Worm (Caenorhabditis elegans): Measurements from ENCODE around the gene rnp-4.

The rnp-4 gene

DNA sequence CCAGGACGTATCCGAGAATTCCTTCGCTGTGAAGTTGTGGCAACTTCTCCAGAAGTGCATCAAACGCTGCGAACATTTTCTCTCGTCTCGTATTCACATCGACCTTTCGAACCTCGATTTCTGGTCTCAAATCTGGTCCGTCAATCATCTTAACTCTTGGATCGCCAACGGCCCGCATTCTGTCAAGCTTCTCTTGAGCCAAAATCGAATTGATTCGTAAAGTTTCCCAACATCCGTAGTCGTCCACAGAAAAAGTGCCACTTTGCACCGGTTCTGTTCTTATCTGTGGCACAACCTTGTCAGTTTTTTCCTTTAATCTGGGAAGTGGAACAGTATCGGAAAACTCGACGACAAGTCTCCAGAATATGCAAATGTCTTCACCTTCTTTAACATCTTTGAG is 29.2 kb downstream of the rnp-4 start:
- TF ChIP-seq nhr-28 (tag; optimal IDR thresholded peaks at IDR 0.05) = no peak
- no peak for TF ChIP-seq nhr-76 (tag; optimal IDR thresholded peaks at IDR 0.05)
- TF ChIP-seq cnd-1 (tag; optimal IDR thresholded peaks at IDR 0.05) = no peak
- TF ChIP-seq blmp-1 (tag; optimal IDR thresholded peaks at IDR 0.05) = no peak
- no peak for TF ChIP-seq elt-3 (tag; optimal IDR thresholded peaks at IDR 0.05)
- no peak for TF ChIP-seq mep-1 (tag; optimal IDR thresholded peaks at IDR 0.05)
- TF ChIP-seq hlh-1 (tag; optimal IDR thresholded peaks at IDR 0.05) = no peak
- no peak for TF ChIP-seq mab-5 (tag; optimal IDR thresholded peaks at IDR 0.05)
- TF ChIP-seq zip-8 (tag; optimal IDR thresholded peaks at IDR 0.05) = no peak
- no peak for TF ChIP-seq ztf-11 (tag; optimal IDR thresholded peaks at IDR 0.05)
- no peak for TF ChIP-seq unc-39 (tag; optimal IDR thresholded peaks at IDR 0.05)
- TF ChIP-seq ceh-83 (GFP tag; optimal IDR thresholded peaks at IDR 0.05) = no peak
- no peak for TF ChIP-seq bed-3 (GFP tag; optimal IDR thresholded peaks at IDR 0.05)
- no peak for TF ChIP-seq sptf-1 (tag; optimal IDR thresholded peaks at IDR 0.05)
- no peak for TF ChIP-seq lin-13 (tag; optimal IDR thresholded peaks at IDR 0.05)
- no peak for TF ChIP-seq mls-2 (tag; optimal IDR thresholded peaks at IDR 0.05)

DNA sequence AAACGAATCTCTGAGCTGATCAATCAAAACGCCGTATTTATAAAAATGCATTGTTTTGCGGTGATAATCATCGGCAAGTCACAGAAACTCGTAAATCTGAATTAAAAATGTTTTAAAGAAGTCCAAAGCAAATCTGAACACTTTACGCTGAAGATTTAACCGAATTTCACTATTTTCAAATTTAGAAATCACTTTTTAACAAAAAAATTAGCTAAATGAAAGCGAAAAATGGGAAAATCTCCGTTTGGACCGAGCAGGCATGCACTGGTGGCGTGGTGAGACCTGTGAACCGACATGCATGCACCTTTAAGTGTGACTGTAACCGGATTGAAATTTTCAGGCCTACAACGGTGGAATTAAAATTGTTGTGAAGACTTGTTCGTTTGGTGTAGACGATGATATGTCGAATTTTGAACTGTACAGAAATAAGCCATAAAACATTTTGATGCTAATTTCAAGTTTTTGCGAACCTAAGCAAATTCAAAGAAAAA is 33.5 kb downstream of the rnp-4 start, which contains the start of gene C28A5.2:
C28A5.2 (minus strand) TSS at position 51 of the 491 bp plus-strand sequence.
- TF ChIP-seq mab-5 (tag; optimal IDR thresholded peaks at IDR 0.05) (no peak), mls-2 (tag; optimal IDR thresholded peaks at IDR 0.05) (no peak), unc-39 (tag; optimal IDR thresholded peaks at IDR 0.05) (no peak), lsy-2 (tag; optimal IDR thresholded peaks at IDR 0.05) (no peak), nhr-237 (tag; optimal IDR thresholded peaks at IDR 0.05) (no peak), bed-3 (GFP tag; optimal IDR thresholded peaks at IDR 0.05) (no peak), lin-13 (tag; optimal IDR thresholded peaks at IDR 0.05) (no peak), mep-1 (tag; optimal IDR thresholded peaks at IDR 0.05) (no peak), sem-2 (GFP tag; optimal IDR thresholded peaks at IDR 0.05) (no peak), nhr-28 (tag; optimal IDR thresholded peaks at IDR 0.05) (no peak), nhr-2 (tag; optimal IDR thresholded peaks at IDR 0.05) (no peak), blmp-1 (tag; optimal IDR thresholded peaks at IDR 0.05) (no peak), hlh-1 (tag; optimal IDR thresholded peaks at IDR 0.05) (no peak), tbx-8 (GFP tag; optimal IDR thresholded peaks at IDR 0.05) (no peak), ceh-39 (tag; optimal IDR thresholded peaks at IDR 0.05) (no peak), ztf-11 (tag; optimal IDR thresholded peaks at IDR 0.05) (no peak), nhr-76 (tag; optimal IDR thresholded peaks at IDR 0.05) (no peak), zip-8 (tag; optimal IDR thresholded peaks at IDR 0.05) (no peak), sptf-1 (tag; optimal IDR thresholded peaks at IDR 0.05) (no peak), lin-32 (GFP tag; optimal IDR thresholded peaks at IDR 0.05) (no peak)

DNA sequence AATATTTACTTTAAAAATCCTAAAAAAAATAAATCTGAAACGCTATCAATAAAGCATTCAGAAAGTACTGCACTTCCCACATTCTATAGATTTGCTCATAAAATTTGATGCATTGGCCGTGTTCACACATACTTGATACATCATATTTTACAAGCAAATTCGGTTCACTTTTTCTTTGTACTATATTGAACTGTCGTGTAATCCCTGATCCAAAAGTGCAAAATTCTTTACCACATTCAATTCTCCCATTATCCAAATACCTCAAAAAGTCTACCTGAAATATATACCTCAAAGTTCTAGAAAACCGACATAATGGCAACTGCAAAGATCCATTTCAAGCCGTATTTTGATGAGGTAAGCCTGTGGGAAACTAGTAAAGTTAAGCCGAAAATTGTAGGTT is 35.7 kb downstream of the rnp-4 start, which contains the start of gene nex-3:
nex-3 (plus strand) TSS at position 301 of the 400 bp plus-strand sequence.
- TF ChIP-seq sptf-1 (tag; optimal IDR thresholded peaks at IDR 0.05) (no peak), elt-1 (tag; optimal IDR thresholded peaks at IDR 0.05; ENCODE audit: borderline replicate concordance, insufficient read depth) (no peak), flh-1 (GFP tag; optimal IDR thresholded peaks at IDR 0.05) (no peak), unc-62 (GFP tag; optimal IDR thresholded peaks at IDR 0.05) (no peak), tbx-8 (GFP tag; optimal IDR thresholded peaks at IDR 0.05) (no peak), lin-13 (tag; optimal IDR thresholded peaks at IDR 0.05) (no peak), nhr-12 (tag; optimal IDR thresholded peaks at IDR 0.05) (no peak), unc-39 (tag; optimal IDR thresholded peaks at IDR 0.05) (no peak), ztf-11 (tag; optimal IDR thresholded peaks at IDR 0.05) (no peak), nhr-28 (tag; optimal IDR thresholded peaks at IDR 0.05) (no peak), ham-2 (GFP tag; optimal IDR thresholded peaks at IDR 0.05) (no peak), lin-32 (GFP tag; optimal IDR thresholded peaks at IDR 0.05) (no peak), nhr-237 (tag; optimal IDR thresholded peaks at IDR 0.05) (no peak), ceh-83 (GFP tag; optimal IDR thresholded peaks at IDR 0.05) (no peak)

DNA sequence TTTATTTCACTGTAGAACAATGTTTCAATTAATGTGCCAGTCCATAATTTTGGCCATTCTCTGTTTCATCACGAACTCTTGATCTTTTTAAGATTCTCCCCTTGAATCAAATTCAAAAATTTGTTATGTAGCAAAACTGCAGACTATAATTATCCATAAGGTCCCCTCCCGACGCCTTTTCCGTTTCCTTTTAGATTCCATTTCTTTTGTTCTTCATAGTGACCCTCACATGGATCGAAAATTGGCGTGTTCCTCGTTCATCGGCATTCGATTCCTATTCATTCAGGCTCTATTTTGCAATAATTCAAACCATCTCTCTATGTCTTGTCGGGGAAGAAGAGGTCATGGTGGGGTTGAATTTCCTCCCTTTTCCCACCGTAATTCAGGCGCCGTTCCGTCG is 38.4 kb downstream of the rnp-4 start:
- no peak for TF ChIP-seq ceh-83 (GFP tag; optimal IDR thresholded peaks at IDR 0.05)
- TF ChIP-seq ceh-43 (GFP tag; optimal IDR thresholded peaks at IDR 0.05) = peak; percentile 96

DNA sequence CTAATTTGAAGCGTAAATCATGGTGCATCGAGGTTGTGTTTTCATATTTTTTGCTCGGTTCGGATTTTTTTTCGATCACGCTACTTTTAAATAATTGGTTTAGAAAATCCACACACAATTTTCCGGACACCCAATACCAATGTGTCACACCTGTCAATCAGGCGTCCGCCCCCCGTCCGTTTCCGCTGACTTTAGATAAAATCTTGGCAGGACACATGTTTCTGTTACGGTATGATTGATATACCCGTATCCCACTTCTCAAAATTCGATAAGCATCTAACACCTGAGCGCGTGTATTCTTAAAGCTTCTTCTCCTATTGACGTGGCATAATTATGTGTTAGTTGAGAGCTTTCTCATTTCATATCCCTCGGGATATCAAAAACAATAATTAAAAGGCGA is 41.9 kb downstream of the rnp-4 start:
- peak; percentile 18 for TF ChIP-seq nhr-2 (tag; optimal IDR thresholded peaks at IDR 0.05)
- peak; percentile 80 for TF ChIP-seq unc-62 (GFP tag; optimal IDR thresholded peaks at IDR 0.05)
- TF ChIP-seq mab-5 (tag; optimal IDR thresholded peaks at IDR 0.05) = no peak
- no peak for TF ChIP-seq cnd-1 (tag; optimal IDR thresholded peaks at IDR 0.05)
- no peak for TF ChIP-seq mep-1 (tag; optimal IDR thresholded peaks at IDR 0.05)
- no peak for TF ChIP-seq nhr-12 (tag; optimal IDR thresholded peaks at IDR 0.05)
- no peak for TF ChIP-seq sem-2 (GFP tag; optimal IDR thresholded peaks at IDR 0.05)
- TF ChIP-seq unc-39 (tag; optimal IDR thresholded peaks at IDR 0.05) = no peak
- peak; percentile 77 for TF ChIP-seq ceh-43 (GFP tag; optimal IDR thresholded peaks at IDR 0.05)
- no peak for TF ChIP-seq blmp-1 (tag; optimal IDR thresholded peaks at IDR 0.05)
- no peak for TF ChIP-seq snpc-4 (tag; optimal IDR thresholded peaks at IDR 0.05)
- no peak for TF ChIP-seq mls-2 (tag; optimal IDR thresholded peaks at IDR 0.05)
- no peak for TF ChIP-seq ceh-39 (tag; optimal IDR thresholded peaks at IDR 0.05)
- no peak for TF ChIP-seq unc-120 (tag; optimal IDR thresholded peaks at IDR 0.05; ENCODE audit: poor library complexity, severe bottlenecking)
- TF ChIP-seq elt-1 (tag; optimal IDR thresholded peaks at IDR 0.05; ENCODE audit: borderline replicate concordance, insufficient read depth) = peak; percentile 67

All from whole organism, mixed stage, embryonic.